Worm (Caenorhabditis elegans) whole organism, young adult: ENCODE results near the gene siah-1.

Experiments used
- dox-1 ChIP-seq: fragments of 200-800 bp; sonication (Bioruptor generic); IDR thresholded peaks from 2 replicates; pipeline ENCODE4 v1.3.6; 2022; ENCODE audit warnings: missing genetic modification reagents, missing genetic modification characterization, missing compliant biosample characterization
- ets-4 ChIP-seq: fragments of 200-800 bp; sonication (Bioruptor generic); optimal IDR thresholded peaks from 2 replicates; lab custom pipeline; 2018; ENCODE audit warnings: mild to moderate bottlenecking, missing genetic modification characterization, missing compliant biosample characterization
- snpc-1.3 ChIP-seq: sonication (generic microtip); optimal IDR thresholded peaks from 2 replicates; lab custom pipeline; 2017; ENCODE audit warnings: missing genetic modification characterization, mild to moderate bottlenecking, missing compliant biosample characterization, antibody characterized with exemption, moderate library complexity, missing genotype, missing genetic modification reagents; ENCODE audit not compliant: insufficient read depth

DNA sequence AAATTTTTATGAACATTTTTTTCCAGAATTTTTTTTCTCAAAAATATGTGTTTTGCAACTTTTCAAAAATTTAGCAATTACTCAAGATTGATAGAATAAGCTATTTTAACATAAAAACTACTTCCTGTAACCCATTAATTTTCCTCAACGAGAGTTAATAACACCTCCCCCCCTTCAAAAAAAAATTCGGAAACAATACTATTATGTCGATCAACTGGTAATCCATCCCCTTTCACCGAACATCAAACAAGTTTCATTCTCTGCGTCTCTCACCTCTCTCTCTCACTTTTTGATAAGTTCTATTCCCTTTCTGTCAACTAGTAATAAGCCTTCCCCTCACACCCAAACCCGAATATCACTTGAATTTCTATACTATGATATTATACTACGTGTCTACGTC is 40.1 kb downstream of the siah-1 start, which contains the start of gene glct-6:
- TF ChIP-seq dox-1 (GFP tag; lab: Robert Waterston, UW) (no peak), ets-4 (GFP tag; lab: Kevin White, UChicago) (no peak), snpc-1.3 (tag; lab: Kevin White, UChicago) (no peak)
